Fruit fly (Drosophila melanogaster): ENCODE measurements around the gene CG13082.

Gene CG13082

dm6 chr2L:19579995-19580578 is 41.9 kb downstream of the CG13082 start, which contains the start of gene Pmvk:
TSS of gene Pmvk (minus strand) at chr2L:19580351.
- TF ChIP-seq HmgZ (tag; optimal IDR thresholded peaks at IDR 0.05) = peak; percentile 63
- TF ChIP-seq sim (GFP tag; IDR thresholded peaks at IDR 0.05) = no peak
- no peak for TF ChIP-seq lmd (GFP tag; IDR thresholded peaks at IDR 0.05)
- TF ChIP-seq z (GFP tag; IDR thresholded peaks at IDR 0.05) = no peak
- TF ChIP-seq ro (GFP tag; IDR thresholded peaks at IDR 0.05) = no peak
- no peak for TF ChIP-seq CHES-1-like (GFP tag; optimal IDR thresholded peaks at IDR 0.05)
- peak; percentile 90 for TF ChIP-seq Bgb (GFP tag; IDR thresholded peaks at IDR 0.05; ENCODE audit: partially characterized antibody)
- TF ChIP-seq CG13624 (GFP tag; optimal IDR thresholded peaks at IDR 0.05) = no peak
- peak; percentile 97 for TF ChIP-seq HLH4C (GFP tag; IDR thresholded peaks at IDR 0.05; ENCODE audit: partially characterized antibody)
- no peak for TF ChIP-seq CG12659 (GFP tag; optimal IDR thresholded peaks at IDR 0.05)
- TF ChIP-seq seq (GFP tag; IDR thresholded peaks at IDR 0.05) = no peak
- no peak for TF ChIP-seq H2.0 (GFP tag; IDR thresholded peaks at IDR 0.05)
- no peak for TF ChIP-seq Awh (GFP tag; IDR thresholded peaks at IDR 0.05)
- TF ChIP-seq grau (tag; optimal IDR thresholded peaks at IDR 0.05) = no peak
- TF ChIP-seq HHEX (GFP tag; optimal IDR thresholded peaks at IDR 0.05) = no peak
- TF ChIP-seq rib (GFP tag; IDR thresholded peaks at IDR 0.05) = no peak
- TF ChIP-seq Usf (GFP tag; optimal IDR thresholded peaks at IDR 0.05) = no peak
- no peak for TF ChIP-seq CG4328 (GFP tag; optimal IDR thresholded peaks at IDR 0.05)
- TF ChIP-seq aop (GFP tag; IDR thresholded peaks at IDR 0.05) = no peak
- TF ChIP-seq CG32767 (GFP tag; IDR thresholded peaks at IDR 0.05) = no peak
- no peak for TF ChIP-seq btn (GFP tag; optimal IDR thresholded peaks at IDR 0.05)
- no peak for TF ChIP-seq klu (GFP tag; IDR thresholded peaks at IDR 0.05)
- TF ChIP-seq CG1647 (GFP tag; optimal IDR thresholded peaks at IDR 0.05) = no peak
- no peak for TF ChIP-seq CG3407 (GFP tag; optimal IDR thresholded peaks at IDR 0.05)
- no peak for TF ChIP-seq Myb (GFP tag; optimal IDR thresholded peaks at IDR 0.05)
- TF ChIP-seq org-1 (GFP tag; optimal IDR thresholded peaks at IDR 0.05) = no peak
- TF ChIP-seq Chrac-16 (GFP tag; optimal IDR thresholded peaks at IDR 0.05) = no peak
- peak; percentile 43 for TF ChIP-seq Fer1 (GFP tag; optimal IDR thresholded peaks at IDR 0.05)
- no peak for TF ChIP-seq CG6854 (GFP tag; optimal IDR thresholded peaks at IDR 0.05)
- no peak for TF ChIP-seq CG5180 (GFP tag; optimal IDR thresholded peaks at IDR 0.05)
- no peak for TF ChIP-seq Ets97D (GFP tag; optimal IDR thresholded peaks at IDR 0.05)
- TF ChIP-seq Meics (GFP tag; optimal IDR thresholded peaks at IDR 0.05) = no peak
- peak in 1 of 3 experiments; percentile 93 for TF ChIP-seq Stat92E (GFP tag; optimal IDR thresholded peaks at IDR 0.05)
- peak; percentile 100 for TF ChIP-seq E2f2 (GFP tag; IDR thresholded peaks at IDR 0.05)
- no peak for TF ChIP-seq CG17361 (GFP tag; IDR thresholded peaks at IDR 0.05)
- no peak for TF ChIP-seq Fer2 (tag; optimal IDR thresholded peaks at IDR 0.05)
- no peak for TF ChIP-seq gce (GFP tag; IDR thresholded peaks at IDR 0.05)
- no peak for TF ChIP-seq CG10462 (GFP tag; optimal IDR thresholded peaks at IDR 0.05)
- no peak for TF ChIP-seq HLH3B (GFP tag; IDR thresholded peaks at IDR 0.05)
- no peak for TF ChIP-seq maf-S (GFP tag; optimal IDR thresholded peaks at IDR 0.05)
- TF ChIP-seq CG3726 (GFP tag; IDR thresholded peaks at IDR 0.05) = no peak
- no peak for TF ChIP-seq Lpt (GFP tag; optimal IDR thresholded peaks at IDR 0.05)
- no peak for TF ChIP-seq CG12236 (GFP tag; optimal IDR thresholded peaks at IDR 0.05)
- no peak for TF ChIP-seq caup (GFP tag; optimal IDR thresholded peaks at IDR 0.05; ENCODE audit: severe bottlenecking)
- TF ChIP-seq CTCF (GFP tag; optimal IDR thresholded peaks at IDR 0.05) = no peak
- no peak for TF ChIP-seq oc (tag; optimal IDR thresholded peaks at IDR 0.05)
- TF ChIP-seq TFAM (GFP tag; optimal IDR thresholded peaks at IDR 0.05) = no peak
- TF ChIP-seq bsh (GFP tag; optimal IDR thresholded peaks at IDR 0.05) = no peak
- TF ChIP-seq zen (tag; optimal IDR thresholded peaks at IDR 0.05) = no peak
- no peak for TF ChIP-seq Vsx1 (GFP tag; optimal IDR thresholded peaks at IDR 0.05)
- peak; percentile 86 for TF ChIP-seq CG13287 (GFP tag; IDR thresholded peaks at IDR 0.05; ENCODE audit: partially characterized antibody)
